Worm (Caenorhabditis elegans) whole organism, midembryonic: Measurements from ENCODE around the gene B0310.6.

ENCODE experiments used
- T22C8.4 ChIP-seq: fragments of 200-800 bp; sonication (Bioruptor generic); IDR thresholded peaks from 2 replicates; pipeline ENCODE4 v1.3.6; 2022; ENCODE audit warnings: missing genetic modification characterization, missing compliant biosample characterization
- cog-1 ChIP-seq: sonication (generic microtip); optimal IDR thresholded peaks from 2 replicates; lab custom pipeline; 2016; ENCODE audit warnings: missing genetic modification characterization, missing compliant biosample characterization
- flt-1 ChIP-seq: fragments of 200-800 bp; sonication (Bioruptor generic); IDR thresholded peaks from 2 replicates; pipeline ENCODE4 v1.3.6; 2022; ENCODE audit warnings: missing genetic modification characterization, missing compliant biosample characterization
- klf-2 ChIP-seq: fragments of 200-800 bp; sonication (Bioruptor generic); conservative IDR thresholded peaks from 2 replicates; pipeline ENCODE4 v1.3.6; 2022; ENCODE audit warnings: missing genetic modification reagents, missing genetic modification characterization, missing compliant biosample characterization
- med-1 ChIP-seq: sonication (generic microtip); optimal IDR thresholded peaks from 2 replicates; lab custom pipeline; 2017; ENCODE audit warnings: missing genetic modification characterization, mild to moderate bottlenecking, missing compliant biosample characterization, antibody characterized with exemption, missing genetic modification reagents; ENCODE audit not compliant: insufficient read depth
- ref-1 ChIP-seq: fragments of 200-800 bp; sonication (Bioruptor generic); conservative IDR thresholded peaks from 2 replicates; pipeline ENCODE4 v1.3.6; 2022; ENCODE audit warnings: missing genetic modification reagents, missing genetic modification characterization, missing compliant biosample characterization
- tab-1 ChIP-seq: fragments of 200-800 bp; sonication (Bioruptor generic); IDR thresholded peaks from 2 replicates; pipeline ENCODE4 v1.3.6; 2022; ENCODE audit warnings: missing genetic modification characterization, missing compliant biosample characterization
- ztf-23 ChIP-seq: fragments of 200-800 bp; sonication (Bioruptor generic); IDR thresholded peaks from 2 replicates; pipeline ENCODE4 v1.3.6; 2022; ENCODE audit warnings: missing genetic modification reagents, missing genetic modification characterization, missing compliant biosample characterization
- ztf-29 ChIP-seq: fragments of 200-800 bp; sonication (Bioruptor generic); IDR thresholded peaks from 2 replicates; pipeline ENCODE4 v1.3.6; 2022; ENCODE audit warnings: missing genetic modification reagents, missing genetic modification characterization, missing compliant biosample characterization

The B0310.6 gene

DNA sequence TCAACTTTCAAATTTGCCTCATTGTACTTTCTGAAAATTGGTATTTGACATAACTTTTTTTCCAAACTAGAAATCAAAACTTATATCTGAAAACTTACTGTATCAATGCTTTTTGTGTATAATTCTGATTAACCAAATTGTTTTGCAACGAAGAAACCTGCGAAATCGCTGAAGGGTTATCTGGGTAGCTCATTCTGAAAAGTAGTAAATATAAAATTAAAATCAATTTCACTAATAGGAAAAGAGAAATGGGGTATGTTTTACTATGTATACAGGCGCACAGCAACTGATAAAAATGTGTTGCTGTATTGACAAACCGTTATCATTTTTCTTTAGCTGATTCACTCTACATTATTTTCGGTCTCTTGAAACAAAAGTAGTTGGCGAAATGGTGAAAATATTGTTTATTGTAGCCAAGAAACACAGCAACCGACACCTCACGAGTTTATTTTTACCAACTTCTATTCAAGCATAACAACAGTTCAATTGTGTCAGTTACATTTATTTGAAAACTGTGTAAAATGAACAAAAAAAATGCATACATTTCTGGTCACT, 20.4 kb upstream of the B0310.6 start, which contains the start of gene F57C12.2:
TSS of gene F57C12.2 (minus strand) at position 218 of the 555 bp plus-strand sequence.
- TF ChIP-seq cog-1 (tag; lab: Kevin White, UChicago) = no peak
- TF ChIP-seq ztf-29 (GFP tag; lab: Robert Waterston, UW) = no peak
- no peak for TF ChIP-seq ztf-23 (GFP tag; lab: Robert Waterston, UW)
- no peak for TF ChIP-seq tab-1 (GFP tag; lab: Robert Waterston, UW)
- TF ChIP-seq T22C8.4 (GFP tag; lab: Robert Waterston, UW) = no peak
- TF ChIP-seq flt-1 (GFP tag; lab: Robert Waterston, UW) = no peak
- no peak for TF ChIP-seq ref-1
- TF ChIP-seq klf-2 (GFP tag; lab: Robert Waterston, UW) = no peak
- no peak for TF ChIP-seq med-1 (GFP tag; lab: Kevin White, UChicago)

DNA sequence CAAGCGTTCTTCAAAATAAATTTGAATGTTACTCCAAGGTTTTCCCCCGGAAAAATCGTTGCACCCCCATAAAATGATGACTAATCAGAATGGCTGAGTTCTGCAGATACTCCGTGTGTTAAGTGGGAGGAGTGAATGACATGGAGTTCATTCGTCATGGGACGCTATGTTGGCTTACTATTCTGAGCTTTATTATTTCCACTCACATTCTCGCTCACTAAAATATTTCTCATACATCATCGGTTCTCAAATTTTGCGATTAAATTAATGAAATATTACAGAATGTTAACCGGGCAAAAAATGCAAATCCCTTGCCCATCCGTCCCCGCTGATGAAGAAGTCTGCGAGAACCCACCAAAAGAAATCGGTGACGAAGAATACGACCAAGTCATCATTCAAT, 12.0 kb upstream of the B0310.6 start, which contains the start of gene F28C10.1:
TSS of gene F28C10.1 (plus strand) at position 301 of the 400 bp plus-strand sequence.
- no peak for TF ChIP-seq tab-1 (GFP tag; lab: Robert Waterston, UW)

ce11 chrX:538083-538482, 7.3 kb upstream of the B0310.6 start:
- no peak for TF ChIP-seq tab-1 (GFP tag; lab: Robert Waterston, UW)
- no peak for TF ChIP-seq ztf-23 (GFP tag; lab: Robert Waterston, UW)
- no peak for TF ChIP-seq klf-2 (GFP tag; lab: Robert Waterston, UW)
- no peak for TF ChIP-seq med-1 (GFP tag; lab: Kevin White, UChicago)
- TF ChIP-seq T22C8.4 (GFP tag; lab: Robert Waterston, UW) = no peak
- TF ChIP-seq ref-1 = no peak
- no peak for TF ChIP-seq ztf-29 (GFP tag; lab: Robert Waterston, UW)
- TF ChIP-seq cog-1 (tag; lab: Kevin White, UChicago) = no peak
- TF ChIP-seq flt-1 (GFP tag; lab: Robert Waterston, UW) = no peak

- no peak for TF ChIP-seq ztf-29 (GFP tag; lab: Robert Waterston, UW)
- no peak for TF ChIP-seq ref-1
- no peak for TF ChIP-seq ztf-23 (GFP tag; lab: Robert Waterston, UW)
- no peak for TF ChIP-seq med-1 (GFP tag; lab: Kevin White, UChicago)
- no peak for TF ChIP-seq T22C8.4 (GFP tag; lab: Robert Waterston, UW)
- TF ChIP-seq flt-1 (GFP tag; lab: Robert Waterston, UW) = no peak
- TF ChIP-seq cog-1 (tag; lab: Kevin White, UChicago) = no peak
- TF ChIP-seq tab-1 (GFP tag; lab: Robert Waterston, UW) = no peak
- TF ChIP-seq klf-2 (GFP tag; lab: Robert Waterston, UW) = no peak
These were observed 5.6 kb upstream of the B0310.6 start for ce11 chrX:536365-536764.

DNA sequence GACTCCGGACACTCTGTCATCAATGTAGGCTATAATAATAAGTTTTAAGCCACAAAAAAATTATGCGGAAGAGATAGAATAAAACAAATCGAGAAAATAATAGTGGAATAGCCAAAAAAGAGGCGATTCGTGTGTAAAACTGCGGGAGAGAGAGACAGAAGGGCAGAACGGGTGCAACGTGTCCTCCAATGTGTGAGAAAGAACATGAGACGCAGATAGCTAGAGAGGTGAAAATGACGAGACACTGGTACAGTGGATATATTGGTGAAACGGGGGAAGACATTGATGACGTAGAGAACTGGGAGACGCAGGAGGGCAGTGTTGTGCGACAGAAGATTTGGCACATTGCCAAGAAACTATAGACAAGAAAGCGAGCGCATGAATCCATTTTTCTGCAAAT, 4.9 kb upstream of the B0310.6 start, which contains the start of gene F28C10.3:
TSS of gene F28C10.3 (minus strand) at position 101 of the 400 bp plus-strand sequence.
- no peak for TF ChIP-seq ztf-29 (GFP tag; lab: Robert Waterston, UW)
- peak; percentile 68 for TF ChIP-seq cog-1 (tag; lab: Kevin White, UChicago)
- TF ChIP-seq ztf-23 (GFP tag; lab: Robert Waterston, UW) = 0 out of 2 replicates have a peak, but pooled peaks have one; percentile 36

- TF ChIP-seq T22C8.4 (GFP tag; lab: Robert Waterston, UW) = no peak
- no peak for TF ChIP-seq cog-1 (tag; lab: Kevin White, UChicago)
- TF ChIP-seq ztf-29 (GFP tag; lab: Robert Waterston, UW) = no peak
- TF ChIP-seq klf-2 (GFP tag; lab: Robert Waterston, UW) = no peak
- no peak for TF ChIP-seq ref-1
- TF ChIP-seq ztf-23 (GFP tag; lab: Robert Waterston, UW) = no peak
- no peak for TF ChIP-seq flt-1 (GFP tag; lab: Robert Waterston, UW)
- no peak for TF ChIP-seq tab-1 (GFP tag; lab: Robert Waterston, UW)
- no peak for TF ChIP-seq med-1 (GFP tag; lab: Kevin White, UChicago)
These were observed 798 bp downstream of the B0310.6 start, which contains the start of gene ugt-46 for ce11 chrX:530011-530410. TSS of gene ugt-46 (minus strand) at chrX:530289.

DNA sequence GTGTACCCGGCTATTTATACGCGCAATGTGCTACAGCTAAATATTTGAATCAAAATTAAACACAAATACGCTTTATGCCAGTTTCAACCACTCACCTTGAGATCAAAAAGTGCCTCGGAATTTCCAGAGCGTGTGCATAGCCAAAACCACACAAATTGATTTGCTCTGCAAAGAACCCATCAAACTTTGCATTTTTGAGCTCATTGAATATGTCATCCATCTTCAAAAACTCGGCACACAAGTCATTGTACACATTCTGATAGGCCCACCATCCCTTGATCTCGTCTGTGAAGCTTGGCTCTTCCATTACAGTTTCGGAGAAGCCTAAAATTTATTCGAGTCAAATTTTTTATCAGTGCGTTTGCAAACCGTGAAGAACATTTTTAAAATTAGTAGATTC, 1.4 kb downstream of the B0310.6 start:
- TF ChIP-seq ztf-29 (GFP tag; lab: Robert Waterston, UW) (no peak), ztf-23 (GFP tag; lab: Robert Waterston, UW) (no peak), cog-1 (tag; lab: Kevin White, UChicago) (no peak)

ce11 chrX:528761-529160, 2.0 kb downstream of the B0310.6 start:
- TF ChIP-seq ztf-23 (GFP tag; lab: Robert Waterston, UW) = no peak
- no peak for TF ChIP-seq tab-1 (GFP tag; lab: Robert Waterston, UW)
- no peak for TF ChIP-seq ref-1
- no peak for TF ChIP-seq T22C8.4 (GFP tag; lab: Robert Waterston, UW)
- TF ChIP-seq cog-1 (tag; lab: Kevin White, UChicago) = no peak

ce11 chrX:527663-528062, 3.1 kb downstream of the B0310.6 start:
- TF ChIP-seq T22C8.4 (GFP tag; lab: Robert Waterston, UW) (no peak), tab-1 (GFP tag; lab: Robert Waterston, UW) (no peak), cog-1 (tag; lab: Kevin White, UChicago) (no peak), flt-1 (GFP tag; lab: Robert Waterston, UW) (no peak), klf-2 (GFP tag; lab: Robert Waterston, UW) (no peak), ztf-23 (GFP tag; lab: Robert Waterston, UW) (no peak)

DNA sequence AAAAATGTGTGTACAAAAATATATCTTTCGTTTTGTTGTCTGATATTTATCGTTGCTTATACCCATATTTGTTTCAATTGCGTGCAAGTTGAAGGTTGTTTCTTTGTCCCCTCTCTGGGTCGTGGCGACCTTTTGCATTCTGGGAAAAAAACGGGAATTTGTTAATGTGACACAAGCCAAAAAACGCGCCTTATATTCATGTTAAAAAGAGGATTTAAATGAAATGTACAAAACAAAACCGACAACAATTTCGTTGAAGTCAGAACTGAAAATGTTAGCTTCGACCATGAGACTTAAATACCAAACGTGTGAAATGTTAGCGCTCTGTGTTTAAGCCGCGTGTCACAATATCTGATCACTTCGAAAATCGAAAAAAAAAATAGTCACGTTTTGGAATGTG, 6.3 kb downstream of the B0310.6 start:
- TF ChIP-seq ztf-29 (GFP tag; lab: Robert Waterston, UW) (no peak), cog-1 (tag; lab: Kevin White, UChicago) (no peak), klf-2 (GFP tag; lab: Robert Waterston, UW) (no peak), ref-1 (no peak), T22C8.4 (GFP tag; lab: Robert Waterston, UW) (no peak), ztf-23 (GFP tag; lab: Robert Waterston, UW) (no peak), tab-1 (GFP tag; lab: Robert Waterston, UW) (no peak), med-1 (GFP tag; lab: Kevin White, UChicago) (no peak), flt-1 (GFP tag; lab: Robert Waterston, UW) (no peak)
